Fruit fly (Drosophila melanogaster) whole organism: Measurements from ENCODE around the gene CG5697.

Experiments
- CG8478 ChIP-seq: fragments of >200 bp; optimal IDR thresholded peaks from 2 replicates; lab custom pipeline; 2018; ENCODE audit warnings: inconsistent platforms
- Dll ChIP-seq: fragments of >200 bp; optimal IDR thresholded peaks from 2 replicates; lab custom pipeline; 2017
- EcR ChIP-seq, 2 experiments: fragments of >200 bp; optimal IDR thresholded peaks; 2 replicates each; lab custom pipeline; 2017; ENCODE audit warnings: missing biosample characterization in 2 of 2, missing genetic modification characterization in 2 of 2, missing genetic modification reagents in 2 of 2
- pan ChIP-seq: fragments of >200 bp; optimal IDR thresholded peaks from 2 replicates; lab custom pipeline; 2017
- psq ChIP-seq: fragments of >200 bp; optimal IDR thresholded peaks from 2 replicates; lab custom pipeline; 2017
- usp ChIP-seq: fragments of >200 bp; optimal IDR thresholded peaks from 2 replicates; lab custom pipeline; 2017; ENCODE audit warnings: missing biosample characterization, missing genetic modification characterization, mixed read lengths

DNA sequence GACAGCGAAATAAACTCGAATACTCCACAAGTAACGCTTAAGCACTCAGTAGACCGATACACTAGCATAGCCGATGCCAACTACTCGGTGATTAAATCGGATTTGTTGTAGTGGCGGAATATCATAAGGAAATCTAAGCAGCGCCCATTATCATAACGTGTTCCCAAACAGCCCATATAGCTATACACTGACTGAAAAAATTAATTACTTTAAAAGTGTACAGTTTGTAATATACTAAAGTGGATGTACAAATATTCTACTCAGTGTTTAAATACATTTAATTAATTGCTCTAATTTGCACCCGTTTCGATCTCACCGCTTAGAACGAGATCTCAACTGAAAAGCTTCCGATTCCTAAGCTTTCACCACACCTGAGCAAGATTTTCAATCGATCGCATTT is 33.0 kb downstream of the CG5697 start, which contains the start of gene CG7079:
- TF ChIP-seq EcR (GFP tag; optimal IDR thresholded peaks at IDR 0.05; lab: Kevin White, UChicago) (no peak), CG8478 (no peak), usp (GFP tag; lab: Kevin White, UChicago) (no peak), Dll (no peak), pan (lab: Kevin White, UChicago) (no peak), psq (lab: Kevin White, UChicago) (no peak)
